Fruit fly (Drosophila melanogaster) whole organism, embryonic: ENCODE results near the gene SerRS-m.

Experiments
- ATbp ChIP-seq: fragments of 200-800 bp; sonication (Bioruptor generic); optimal IDR thresholded peaks from 2 replicates; lab custom pipeline; 2017; ENCODE audit warnings: missing biosample characterization, mild to moderate bottlenecking, missing genetic modification characterization, missing genetic modification reagents
- Ada2b ChIP-seq: fragments of 200-800 bp; sonication (Bioruptor generic); IDR thresholded peaks from 2 replicates; pipeline ENCODE4 v1.3.6; 2022; ENCODE audit warnings: missing biosample characterization, missing genetic modification characterization
- Atf-2 ChIP-seq: fragments of 200-800 bp; sonication (Bioruptor generic); optimal IDR thresholded peaks from 2 replicates; lab custom pipeline; 2016; ENCODE audit warnings: missing biosample characterization, missing genetic modification characterization
- Atf3 ChIP-seq: fragments of 200-800 bp; sonication (Bioruptor generic); optimal IDR thresholded peaks from 3 replicates; lab custom pipeline; 2016; ENCODE audit warnings: missing biosample characterization, missing genetic modification characterization
- Atf6 ChIP-seq: fragments of 200-800 bp; sonication (Bioruptor generic); IDR thresholded peaks from 2 replicates; pipeline ENCODE4 v1.3.6; 2022; ENCODE audit warnings: missing biosample characterization, missing genetic modification characterization
- B-H2 ChIP-seq: fragments of 200-800 bp; sonication (Bioruptor generic); optimal IDR thresholded peaks from 2 replicates; lab custom pipeline; 2018; ENCODE audit warnings: missing biosample characterization, mild to moderate bottlenecking, missing genetic modification characterization
- BEAF-32 ChIP-seq: fragments of 200-800 bp; sonication (Bioruptor generic); optimal IDR thresholded peaks from 3 replicates; lab custom pipeline; 2017; ENCODE audit warnings: missing biosample characterization, missing genetic modification characterization, mild to moderate bottlenecking, moderate library complexity, missing genetic modification reagents
- Blimp-1 ChIP-seq: fragments of 200-800 bp; sonication (Bioruptor generic); optimal IDR thresholded peaks from 3 replicates; lab custom pipeline; 2018; ENCODE audit warnings: missing biosample characterization, missing genetic modification characterization, mild to moderate bottlenecking, moderate library complexity, missing genetic modification reagents
- BtbVII ChIP-seq: fragments of 200-800 bp; sonication (Bioruptor generic); optimal IDR thresholded peaks from 3 replicates; lab custom pipeline; 2017; ENCODE audit warnings: missing biosample characterization, mild to moderate bottlenecking, missing genetic modification characterization
- CG11085 ChIP-seq: fragments of 200-800 bp; sonication (Bioruptor generic); IDR thresholded peaks from 2 replicates; pipeline ENCODE4 v1.3.6; 2022; ENCODE audit warnings: missing biosample characterization, missing genetic modification characterization
- CG11398 ChIP-seq: fragments of 200-800 bp; sonication (Bioruptor generic); optimal IDR thresholded peaks from 2 replicates; lab custom pipeline; 2016; ENCODE audit warnings: missing biosample characterization, missing genetic modification characterization
- CG11723 ChIP-seq: fragments of 200-800 bp; sonication (Bioruptor generic); optimal IDR thresholded peaks from 2 replicates; lab custom pipeline; 2017; ENCODE audit warnings: missing biosample characterization, mild to moderate bottlenecking, missing genetic modification characterization
- CG12942 ChIP-seq: fragments of 200-800 bp; sonication (Bioruptor generic); optimal IDR thresholded peaks from 3 replicates; lab custom pipeline; 2016; ENCODE audit warnings: missing biosample characterization, missing genetic modification characterization
- CG13424 ChIP-seq: fragments of 200-800 bp; sonication (Bioruptor generic); optimal IDR thresholded peaks from 2 replicates; lab custom pipeline; 2019; ENCODE audit warnings: missing biosample characterization, mild to moderate bottlenecking, missing genetic modification characterization, moderate library complexity
- CG1529 ChIP-seq: fragments of 200-800 bp; sonication (Bioruptor generic); optimal IDR thresholded peaks from 3 replicates; lab custom pipeline; 2018; ENCODE audit warnings: missing biosample characterization, missing genetic modification characterization
- CG15479 ChIP-seq: fragments of 200-800 bp; sonication (Bioruptor generic); optimal IDR thresholded peaks from 3 replicates; lab custom pipeline; 2019; ENCODE audit warnings: missing biosample characterization, mild to moderate bottlenecking, missing genetic modification characterization, moderate library complexity
- CG16815 ChIP-seq: fragments of 200-800 bp; sonication (Bioruptor generic); optimal IDR thresholded peaks from 3 replicates; lab custom pipeline; 2017; ENCODE audit warnings: missing biosample characterization, mild to moderate bottlenecking, missing genetic modification characterization
- CG18262 ChIP-seq: fragments of 200-800 bp; optimal IDR thresholded peaks from 3 replicates; lab custom pipeline; 2019; ENCODE audit warnings: missing biosample characterization, mild to moderate bottlenecking, missing genetic modification characterization, moderate library complexity
- CG2199 ChIP-seq: fragments of 200-800 bp; sonication (Bioruptor generic); IDR thresholded peaks from 3 replicates; pipeline ENCODE4 v1.3.6; 2022; ENCODE audit warnings: missing biosample characterization, missing genetic modification characterization
- CG3407 ChIP-seq: fragments of 200-800 bp; sonication (Bioruptor generic); optimal IDR thresholded peaks from 2 replicates; lab custom pipeline; 2018; ENCODE audit warnings: missing biosample characterization, mild to moderate bottlenecking, missing genetic modification characterization
- CG3838 ChIP-seq: fragments of 200-800 bp; sonication (Bioruptor generic); optimal IDR thresholded peaks from 3 replicates; lab custom pipeline; 2016; ENCODE audit warnings: missing biosample characterization, missing genetic modification characterization
- CG42726 ChIP-seq: fragments of 200-800 bp; sonication (Bioruptor generic); IDR thresholded peaks from 2 replicates; pipeline ENCODE4 v1.3.6; 2022; ENCODE audit warnings: missing biosample characterization, missing genetic modification characterization; ENCODE audit not compliant: partially characterized antibody
- CG4282 ChIP-seq: fragments of 200-800 bp; sonication (Bioruptor generic); optimal IDR thresholded peaks from 2 replicates; lab custom pipeline; 2016; ENCODE audit warnings: missing biosample characterization, missing genetic modification characterization
- CG6254 ChIP-seq: fragments of 200-800 bp; sonication (Bioruptor generic); optimal IDR thresholded peaks from 3 replicates; lab custom pipeline; 2017; ENCODE audit warnings: mild to moderate bottlenecking, missing biosample characterization, missing genetic modification reagents, missing genetic modification characterization
- CG6683 ChIP-seq: fragments of 200-800 bp; sonication (Bioruptor generic); optimal IDR thresholded peaks from 2 replicates; lab custom pipeline; 2017; ENCODE audit warnings: missing biosample characterization, mild to moderate bottlenecking, missing genetic modification characterization, missing genetic modification reagents
- CG9797 ChIP-seq: fragments of 200-800 bp; sonication (Bioruptor generic); optimal IDR thresholded peaks from 3 replicates; lab custom pipeline; 2018; ENCODE audit warnings: missing biosample characterization, mild to moderate bottlenecking, missing genetic modification characterization
- Dll ChIP-seq: fragments of 200-800 bp; sonication (Bioruptor generic); IDR thresholded peaks from 4 replicates; pipeline ENCODE4 v1.3.6; 2022; ENCODE audit warnings: missing biosample characterization, missing genetic modification characterization; ENCODE audit not compliant: partially characterized antibody
- E2f2 ChIP-seq: fragments of 200-800 bp; sonication (Bioruptor generic); IDR thresholded peaks from 2 replicates; pipeline ENCODE4 v1.3.6; 2022; ENCODE audit warnings: missing biosample characterization, missing genetic modification characterization
- Ets97D ChIP-seq: fragments of 200-800 bp; sonication (Bioruptor generic); optimal IDR thresholded peaks from 3 replicates; lab custom pipeline; 2016; ENCODE audit warnings: missing biosample characterization, missing genetic modification characterization
- Myb ChIP-seq: fragments of 200-800 bp; sonication (Bioruptor generic); optimal IDR thresholded peaks from 2 replicates; lab custom pipeline; 2016; ENCODE audit warnings: missing biosample characterization, missing genetic modification characterization
- Six4 ChIP-seq: fragments of 200-800 bp; sonication (Bioruptor generic); optimal IDR thresholded peaks from 2 replicates; lab custom pipeline; 2016; ENCODE audit warnings: missing biosample characterization, missing genetic modification characterization
- Spps ChIP-seq: fragments of 200-800 bp; sonication (Bioruptor generic); optimal IDR thresholded peaks from 2 replicates; lab custom pipeline; 2018; ENCODE audit warnings: missing biosample characterization, mild to moderate bottlenecking, missing genetic modification characterization
- Usf ChIP-seq: fragments of 200-800 bp; sonication (Bioruptor generic); optimal IDR thresholded peaks from 2 replicates; lab custom pipeline; 2017; ENCODE audit warnings: missing genotype, missing biosample characterization, missing genetic modification characterization
- chif ChIP-seq, 2 experiments: fragments of 200-800 bp; sonication (Bioruptor generic); optimal IDR thresholded peaks; 3 replicates each; lab custom pipeline; 2016; ENCODE audit warnings: missing biosample characterization in 2 of 2, missing genetic modification characterization in 2 of 2
- ci ChIP-seq: fragments of 200-800 bp; sonication (Bioruptor generic); IDR thresholded peaks from 3 replicates; pipeline ENCODE4 v1.3.6; 2022; ENCODE audit warnings: missing biosample characterization, missing genetic modification characterization
- dpn ChIP-seq, 2 experiments: fragments of 200-800 bp; sonication (Bioruptor generic); optimal IDR thresholded peaks; 3 replicates each; lab custom pipeline; 2016; ENCODE audit warnings: missing biosample characterization in 2 of 2, missing genetic modification characterization in 2 of 2
- emc ChIP-seq: fragments of 200-800 bp; sonication (Bioruptor generic); optimal IDR thresholded peaks from 2 replicates; lab custom pipeline; 2016; ENCODE audit warnings: missing biosample characterization, missing genetic modification characterization
- fd96Cb ChIP-seq: fragments of 200-800 bp; sonication (Bioruptor generic); optimal IDR thresholded peaks from 2 replicates; lab custom pipeline; 2018; ENCODE audit warnings: missing biosample characterization, mild to moderate bottlenecking, missing genetic modification characterization, moderate library complexity
- fru ChIP-seq: fragments of >200 bp; optimal IDR thresholded peaks from 2 replicates; lab custom pipeline; 2017
- gem ChIP-seq: fragments of 200-800 bp; sonication (Bioruptor generic); optimal IDR thresholded peaks from 2 replicates; lab custom pipeline; 2019; ENCODE audit warnings: missing biosample characterization, mild to moderate bottlenecking, missing genetic modification characterization, moderate library complexity
- inv ChIP-seq: fragments of 200-800 bp; sonication (Bioruptor generic); IDR thresholded peaks from 2 replicates; pipeline ENCODE4 v1.3.6; 2022; ENCODE audit warnings: missing biosample characterization, missing genetic modification characterization; ENCODE audit not compliant: partially characterized antibody
- knrl ChIP-seq: fragments of 200-800 bp; sonication (Bioruptor generic); IDR thresholded peaks from 3 replicates; pipeline ENCODE4 v1.3.6; 2022; ENCODE audit warnings: missing biosample characterization, missing genetic modification characterization; ENCODE audit not compliant: partially characterized antibody
- nmo ChIP-seq: fragments of 200-800 bp; sonication (Bioruptor generic); optimal IDR thresholded peaks from 2 replicates; lab custom pipeline; 2018; ENCODE audit warnings: missing biosample characterization, mild to moderate bottlenecking, missing genetic modification characterization, moderate library complexity
- sc ChIP-seq, 3 experiments: fragments of >200 bp in 2 of 3; fragments of 200-800 bp in 1 of 3; sonication (Bioruptor generic) in 1 of 3; optimal IDR thresholded peaks; 2 replicates in 2 of 3; 3 replicates in 1 of 3; lab custom pipeline; 2017; ENCODE audit warnings: mild to moderate bottlenecking in 1 of 3, missing biosample characterization in 1 of 3, missing genetic modification characterization in 1 of 3, missing genetic modification reagents in 1 of 3
- slp2 ChIP-seq: fragments of 200-800 bp; sonication (Bioruptor generic); optimal IDR thresholded peaks from 2 replicates; lab custom pipeline; 2016; ENCODE audit warnings: missing biosample characterization, missing genetic modification characterization
- tap ChIP-seq: fragments of 200-800 bp; optimal IDR thresholded peaks from 3 replicates; lab custom pipeline; 2019; ENCODE audit warnings: missing biosample characterization, mild to moderate bottlenecking, missing genetic modification characterization, moderate library complexity
- unpg ChIP-seq: fragments of 200-800 bp; sonication (Bioruptor generic); optimal IDR thresholded peaks from 3 replicates; lab custom pipeline; 2018; ENCODE audit warnings: missing biosample characterization, mild to moderate bottlenecking, missing genetic modification characterization, moderate library complexity
- vfl ChIP-seq: fragments of 200-800 bp; sonication (Bioruptor generic); optimal IDR thresholded peaks from 2 replicates; lab custom pipeline; 2016; ENCODE audit warnings: missing biosample characterization, missing genetic modification characterization

Gene SerRS-m

dm6 chr3R:15356645-15357431 lies 16.4 kb downstream of the SerRS-m start, which contains the start of the genes Atg4b and Hibch (continued):
- TF ChIP-seq CG2199 (GFP tag; lab: Robert Waterston, UW) = no peak
- peak; percentile 68 for TF ChIP-seq CG6683
- no peak for TF ChIP-seq CG1529 (GFP tag; lab: Kevin White, UChicago)
- no peak for TF ChIP-seq emc (GFP tag; lab: Kevin White, UChicago)
- TF ChIP-seq CG4282 (GFP tag; lab: Kevin White, UChicago) = no peak
- TF ChIP-seq CG6254 (GFP tag; lab: Kevin White, UChicago) = peak; percentile 70
- TF ChIP-seq CG9797 (GFP tag; lab: Kevin White, UChicago) = peak; percentile 38
- TF ChIP-seq Ets97D (GFP tag; lab: Kevin White, UChicago) = peak; percentile 8
- TF ChIP-seq inv = no peak
- peak; percentile 87 for TF ChIP-seq CG18262 (tag; lab: Kevin White, UChicago)
- TF ChIP-seq CG3838 (GFP tag; lab: Kevin White, UChicago) = no peak
- peak; percentile 60 for TF ChIP-seq E2f2 (GFP tag; lab: Robert Waterston, UW)
- no peak for TF ChIP-seq Atf-2 (GFP tag; lab: Kevin White, UChicago)
- peak; percentile 65 for TF ChIP-seq Spps
- TF ChIP-seq chif (GFP tag; optimal IDR thresholded peaks at IDR 0.05; lab: Kevin White, UChicago) = no peak
- TF ChIP-seq Dll = no peak
- peak; percentile 41 for TF ChIP-seq BEAF-32 (GFP tag; lab: Kevin White, UChicago)
- peak; percentile 15 for TF ChIP-seq Myb (GFP tag; lab: Kevin White, UChicago)
- no peak for TF ChIP-seq tap (tag; lab: Kevin White, UChicago)
- peak; percentile 59 for TF ChIP-seq ATbp (GFP tag; lab: Kevin White, UChicago)
- TF ChIP-seq Blimp-1 (GFP tag; lab: Kevin White, UChicago) = peak; percentile 76
- peak; percentile 74; the same call in 2 of the 3 replicates for TF ChIP-seq ci (GFP tag; lab: Robert Waterston, UW)
- TF ChIP-seq fru (lab: Kevin White, UChicago) = no peak
- TF ChIP-seq CG13424 = peak; percentile 91
- TF ChIP-seq CG11398 = no peak
- peak; percentile 74 for TF ChIP-seq CG12942 (GFP tag; lab: Kevin White, UChicago)
- TF ChIP-seq nmo (GFP tag; lab: Kevin White, UChicago) = peak; percentile 79
- TF ChIP-seq vfl (GFP tag; lab: Kevin White, UChicago) = peak; percentile 43
- peak; percentile 64 for TF ChIP-seq CG42726 (GFP tag; lab: Robert Waterston, UW)
- TF ChIP-seq Atf3 (GFP tag; lab: Kevin White, UChicago) = no peak
- no peak for TF ChIP-seq sc (optimal IDR thresholded peaks at IDR 0.05; lab: Kevin White, UChicago)
- no peak for TF ChIP-seq sc (GFP tag; optimal IDR thresholded peaks at IDR 0.05; lab: Kevin White, UChicago)
- peak; percentile 62 for TF ChIP-seq Six4 (GFP tag; lab: Kevin White, UChicago)
- peak in 1 of 2 experiments; percentile 75 for TF ChIP-seq dpn (GFP tag; optimal IDR thresholded peaks at IDR 0.05; lab: Kevin White, UChicago)
- TF ChIP-seq CG11085 = peak; percentile 82
- peak; percentile 83; the same call in 1 of the 2 replicates for TF ChIP-seq Atf6 (GFP tag; lab: Robert Waterston, UW)
- TF ChIP-seq CG3407 (GFP tag; lab: Kevin White, UChicago) = peak; percentile 58
- peak; percentile 79 for TF ChIP-seq Ada2b (GFP tag; lab: Robert Waterston, UW)
- peak; percentile 67 for TF ChIP-seq CG11723 (GFP tag; lab: Kevin White, UChicago)
- peak; percentile 88 for TF ChIP-seq B-H2 (GFP tag; lab: Kevin White, UChicago)
- TF ChIP-seq slp2 (GFP tag; lab: Kevin White, UChicago) = no peak
- TF ChIP-seq Usf (GFP tag; lab: Kevin White, UChicago) = peak; percentile 52
- peak; percentile 80 for TF ChIP-seq unpg (GFP tag; lab: Kevin White, UChicago)
- TF ChIP-seq CG15479 (GFP tag; lab: Kevin White, UChicago) = peak; percentile 62
- TF ChIP-seq fd96Cb = peak; percentile 82
- peak; percentile 84 for TF ChIP-seq BtbVII (GFP tag; lab: Kevin White, UChicago)
- TF ChIP-seq gem = peak; percentile 92
- TF ChIP-seq knrl = 0 out of 3 replicates have a peak, but pooled peaks have one; percentile 20
- TF ChIP-seq CG16815 = peak; percentile 78
